Fruit fly (Drosophila melanogaster): ENCODE measurements around the gene Bet5.

DNA sequence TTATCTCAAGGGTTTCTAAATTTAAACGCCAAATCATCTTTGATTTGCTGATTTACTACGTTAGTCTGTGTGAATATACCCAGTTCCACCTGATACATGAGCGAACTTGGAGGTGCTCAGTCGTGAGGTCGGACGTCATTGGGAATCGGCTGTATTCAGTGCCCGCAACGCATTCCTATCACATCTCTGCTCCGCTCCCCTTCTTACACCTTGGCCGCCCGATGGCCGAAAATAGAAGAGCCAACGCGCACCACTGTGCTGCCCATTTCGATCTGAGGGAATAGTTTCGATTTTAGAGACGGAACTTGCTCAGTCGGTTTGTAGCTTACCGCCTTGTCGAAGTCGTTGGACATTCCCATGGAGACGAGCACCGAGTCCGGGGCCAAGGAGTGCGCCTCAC, 3.7 kb upstream of the Bet5 start:
- no peak for TF ChIP-seq Hr4 (GFP tag; optimal IDR thresholded peaks at IDR 0.05)
- TF ChIP-seq Eip78C (GFP tag) = no peak
- no peak for TF ChIP-seq CG6854 (GFP tag; optimal IDR thresholded peaks at IDR 0.05)
- TF ChIP-seq CG8632 (GFP tag; optimal IDR thresholded peaks at IDR 0.05) = no peak
- TF ChIP-seq CG10669 (GFP tag; optimal IDR thresholded peaks at IDR 0.05) = no peak
- no peak for TF ChIP-seq CG10631 (GFP tag; optimal IDR thresholded peaks at IDR 0.05)
- TF ChIP-seq dsx (GFP tag; optimal IDR thresholded peaks at IDR 0.05; ENCODE audit: poor library complexity, severe bottlenecking) = no peak
- TF ChIP-seq Hr38 (GFP tag; optimal IDR thresholded peaks at IDR 0.05) = no peak
